Worm (Caenorhabditis elegans) whole organism, late embryonic: ENCODE data around the gene ttr-50.

Experiments
- F13H6.1 ChIP-seq: sonication (generic microtip); optimal IDR thresholded peaks from 2 replicates; lab custom pipeline; 2016; ENCODE audit warnings: missing genetic modification characterization, missing compliant biosample characterization
- ama-1 ChIP-seq: fragments of 150-350 bp; optimal IDR thresholded peaks from 2 replicates; lab custom pipeline; 2014
- dve-1 ChIP-seq: sonication (generic microtip); optimal IDR thresholded peaks from 2 replicates; lab custom pipeline; 2017; ENCODE audit warnings: antibody characterized with exemption, mild to moderate bottlenecking, missing genetic modification characterization, missing compliant biosample characterization
- fkh-10 ChIP-seq: fragments of 150-350 bp; optimal IDR thresholded peaks from 2 replicates; lab custom pipeline; 2014; ENCODE audit warnings: missing biosample characterization, missing genetic modification reagents, missing genetic modification characterization
- hlh-6 ChIP-seq: sonication (generic microtip); optimal IDR thresholded peaks from 2 replicates; lab custom pipeline; 2016; ENCODE audit warnings: missing genotype, missing genetic modification characterization, missing compliant biosample characterization
- nhr-11 ChIP-seq: fragments of 150-350 bp; optimal IDR thresholded peaks from 2 replicates; lab custom pipeline; 2014; ENCODE audit warnings: missing biosample characterization, missing genetic modification characterization
- pat-9 ChIP-seq: fragments of 200-800 bp; sonication (Bioruptor generic); optimal IDR thresholded peaks from 2 replicates; lab custom pipeline; 2018; ENCODE audit warnings: mild to moderate bottlenecking, missing genetic modification characterization, moderate library complexity, missing compliant biosample characterization
- pax-1 ChIP-seq: fragments of 150-350 bp; optimal IDR thresholded peaks from 2 replicates; lab custom pipeline; 2014; ENCODE audit warnings: missing biosample characterization, missing genetic modification characterization
- pha-4 ChIP-seq: fragments of 150-350 bp; optimal IDR thresholded peaks from 2 replicates; lab custom pipeline; 2018; ENCODE audit warnings: missing biosample characterization, missing genetic modification reagents, missing genetic modification characterization
- pros-1 ChIP-seq: fragments of 150-350 bp; optimal IDR thresholded peaks from 2 replicates; lab custom pipeline; 2014; ENCODE audit warnings: missing biosample characterization, missing genetic modification reagents, missing genetic modification characterization

DNA sequence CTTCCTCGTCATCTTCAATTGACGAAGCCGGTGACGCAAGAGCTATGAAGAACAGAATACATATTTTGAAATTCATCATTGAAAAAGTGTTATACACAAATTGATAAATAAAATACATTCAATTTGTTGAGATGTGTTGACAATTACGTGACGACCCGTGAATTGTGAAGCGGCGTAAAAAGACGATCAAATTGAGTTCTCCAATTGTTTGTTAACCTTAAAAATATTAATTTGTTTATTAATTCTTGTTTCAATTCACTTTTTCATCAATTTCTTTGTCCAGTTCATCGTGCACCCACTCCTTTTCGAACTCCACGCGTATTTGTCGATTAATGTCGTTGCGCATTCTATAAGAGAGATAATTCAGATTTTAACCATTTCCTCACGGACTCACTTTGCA, 48.6 kb downstream of the ttr-50 start, which contains the start of gene spe-36:
- no peak for TF ChIP-seq pax-1 (tag; lab: Kevin White, UChicago)
- TF ChIP-seq hlh-6 (tag; lab: Kevin White, UChicago) = no peak
- TF ChIP-seq nhr-11 = no peak
- TF ChIP-seq F13H6.1 (tag; lab: Kevin White, UChicago) = no peak
- no peak for TF ChIP-seq pha-4 (tag; lab: Kevin White, UChicago)
- no peak for TF ChIP-seq dve-1 (tag; lab: Kevin White, UChicago)
- TF ChIP-seq fkh-10 = no peak
- TF ChIP-seq pros-1 (tag; lab: Kevin White, UChicago) = no peak
- TF ChIP-seq ama-1 (lab: Kevin White, UChicago) = no peak
- no peak for TF ChIP-seq pat-9 (tag; lab: Kevin White, UChicago)
